Worm (Caenorhabditis elegans): ENCODE results near the gene hlh-12.

Gene hlh-12

ce11 chrIV:8479346-8479745, at the start of gene hlh-12:
Gene hlh-12, minus strand, starts transcription at chrIV:8479446.
- no peak for TF ChIP-seq mab-5 (tag; optimal IDR thresholded peaks at IDR 0.05)
- no peak for TF ChIP-seq unc-120 (tag; optimal IDR thresholded peaks at IDR 0.05; ENCODE audit: poor library complexity, severe bottlenecking)
- TF ChIP-seq tbx-8 (GFP tag; optimal IDR thresholded peaks at IDR 0.05), result no peak
- no peak for TF ChIP-seq flh-1 (GFP tag; optimal IDR thresholded peaks at IDR 0.05)
- TF ChIP-seq nhr-28 (tag; optimal IDR thresholded peaks at IDR 0.05), result no peak
- no peak for TF ChIP-seq snpc-4 (tag; optimal IDR thresholded peaks at IDR 0.05)
- no peak for TF ChIP-seq cnd-1 (tag; optimal IDR thresholded peaks at IDR 0.05)
- TF ChIP-seq zip-8 (tag; optimal IDR thresholded peaks at IDR 0.05), result no peak
- TF ChIP-seq ceh-83 (GFP tag; optimal IDR thresholded peaks at IDR 0.05), result no peak
- TF ChIP-seq lin-32 (GFP tag; optimal IDR thresholded peaks at IDR 0.05), result no peak
- TF ChIP-seq lin-13 (tag; optimal IDR thresholded peaks at IDR 0.05), result no peak
- TF ChIP-seq bed-3 (GFP tag; optimal IDR thresholded peaks at IDR 0.05), result no peak
- TF ChIP-seq lsy-2 (tag; optimal IDR thresholded peaks at IDR 0.05), result no peak

ce11 chrIV:8529039-8529438, 49.8 kb upstream of the hlh-12 start:
- no peak for TF ChIP-seq elt-1 (tag; optimal IDR thresholded peaks at IDR 0.05; ENCODE audit: borderline replicate concordance, insufficient read depth)

ce11 chrIV:8528345-8528744, 49.1 kb upstream of the hlh-12 start:
- TF ChIP-seq zip-8 (tag; optimal IDR thresholded peaks at IDR 0.05) (no peak), sem-2 (GFP tag; optimal IDR thresholded peaks at IDR 0.05) (no peak), ceh-83 (GFP tag; optimal IDR thresholded peaks at IDR 0.05) (no peak), cnd-1 (tag; optimal IDR thresholded peaks at IDR 0.05) (no peak), lin-32 (GFP tag; optimal IDR thresholded peaks at IDR 0.05) (no peak), ceh-39 (tag; optimal IDR thresholded peaks at IDR 0.05) (no peak), tbx-8 (GFP tag; optimal IDR thresholded peaks at IDR 0.05) (no peak), nhr-12 (tag; optimal IDR thresholded peaks at IDR 0.05) (no peak), flh-1 (GFP tag; optimal IDR thresholded peaks at IDR 0.05) (no peak), unc-120 (tag; optimal IDR thresholded peaks at IDR 0.05; ENCODE audit: poor library complexity, severe bottlenecking) (no peak), bed-3 (GFP tag; optimal IDR thresholded peaks at IDR 0.05) (no peak), nhr-237 (tag; optimal IDR thresholded peaks at IDR 0.05) (no peak)

ce11 chrIV:8527598-8528012, 48.4 kb upstream of the hlh-12 start:
- peak; percentile 22 for TF ChIP-seq unc-120 (tag; optimal IDR thresholded peaks at IDR 0.05; ENCODE audit: poor library complexity, severe bottlenecking)
- peak; percentile 35 for TF ChIP-seq unc-62 (GFP tag; optimal IDR thresholded peaks at IDR 0.05)
- no peak for TF ChIP-seq bed-3 (GFP tag; optimal IDR thresholded peaks at IDR 0.05)
- TF ChIP-seq elt-3 (tag; optimal IDR thresholded peaks at IDR 0.05), result peak; percentile 69

ce11 chrIV:8526579-8526978, 47.3 kb upstream of the hlh-12 start:
- TF ChIP-seq unc-39 (tag; optimal IDR thresholded peaks at IDR 0.05) (no peak), tbx-8 (GFP tag; optimal IDR thresholded peaks at IDR 0.05) (no peak), nhr-28 (tag; optimal IDR thresholded peaks at IDR 0.05) (no peak), lsy-2 (tag; optimal IDR thresholded peaks at IDR 0.05) (no peak), mls-2 (tag; optimal IDR thresholded peaks at IDR 0.05) (no peak), ceh-43 (GFP tag; optimal IDR thresholded peaks at IDR 0.05) (no peak), nhr-2 (tag; optimal IDR thresholded peaks at IDR 0.05) (no peak), hlh-1 (tag; optimal IDR thresholded peaks at IDR 0.05) (no peak), unc-120 (tag; optimal IDR thresholded peaks at IDR 0.05; ENCODE audit: poor library complexity, severe bottlenecking) (no peak), mep-1 (tag; optimal IDR thresholded peaks at IDR 0.05) (no peak), zip-8 (tag; optimal IDR thresholded peaks at IDR 0.05) (no peak), unc-62 (GFP tag; optimal IDR thresholded peaks at IDR 0.05) (no peak), cnd-1 (tag; optimal IDR thresholded peaks at IDR 0.05) (no peak), blmp-1 (tag; optimal IDR thresholded peaks at IDR 0.05) (no peak)

- TF ChIP-seq blmp-1 (tag; optimal IDR thresholded peaks at IDR 0.05) (no peak), hlh-1 (tag; optimal IDR thresholded peaks at IDR 0.05) (peak; percentile 55), ceh-43 (GFP tag; optimal IDR thresholded peaks at IDR 0.05) (no peak), drap-1 (GFP tag; optimal IDR thresholded peaks at IDR 0.05) (no peak), elt-3 (tag; optimal IDR thresholded peaks at IDR 0.05) (no peak), ceh-39 (tag; optimal IDR thresholded peaks at IDR 0.05) (no peak), unc-62 (GFP tag; optimal IDR thresholded peaks at IDR 0.05) (peak; percentile 70), cnd-1 (tag; optimal IDR thresholded peaks at IDR 0.05) (no peak), unc-120 (tag; optimal IDR thresholded peaks at IDR 0.05; ENCODE audit: poor library complexity, severe bottlenecking) (peak; percentile 47), ztf-11 (tag; optimal IDR thresholded peaks at IDR 0.05) (no peak), nhr-237 (tag; optimal IDR thresholded peaks at IDR 0.05) (no peak)
These were observed 46.8 kb upstream of the hlh-12 start for ce11 chrIV:8526050-8526449.
